Fruit fly (Drosophila melanogaster): ENCODE results near the gene Pdcd4.

dm6 chrX:13781739-13782502 lies 26.7 kb upstream of the Pdcd4 start, which contains the start of the genes CtsB and amrt:
- TF ChIP-seq CTCF (optimal IDR thresholded peaks at IDR 0.05) (no peak), CG8478 (optimal IDR thresholded peaks at IDR 0.05) (no peak)

Measured in S2 (cell line).